Worm (Caenorhabditis elegans): ENCODE measurements around the gene lin-23.

ce11 chrII:6342455-6342854 lies 28.6 kb upstream of the lin-23 start:
- TF ChIP-seq ama-1 (optimal IDR thresholded peaks at IDR 0.05) (no peak), flt-1 (GFP tag; IDR thresholded peaks at IDR 0.05) (no peak), ceh-13 (GFP tag; optimal IDR thresholded peaks at IDR 0.05) (no peak), tbx-11 (GFP tag; IDR thresholded peaks at IDR 0.05) (no peak), tra-4 (tag; optimal IDR thresholded peaks at IDR 0.05) (no peak)

Measured in whole organism, early embryonic.